Worm (Caenorhabditis elegans): Measurements from ENCODE around the gene toc-1.

toc-1 gene

ce11 chrIII:5234312-5234711, 40.7 kb upstream of the toc-1 start, which contains the start of gene mrps-26:
Gene mrps-26 (plus strand): TSS chrIII:5234612.
- no peak for TF ChIP-seq sma-9 (GFP tag; optimal IDR thresholded peaks at IDR 0.05)
- no peak for TF ChIP-seq sma-9 (tag; optimal IDR thresholded peaks at IDR 0.05)
- TF ChIP-seq lin-11 (tag; optimal IDR thresholded peaks at IDR 0.05) = no peak
- no peak for TF ChIP-seq nhr-77 (tag; optimal IDR thresholded peaks at IDR 0.05)
- no peak for TF ChIP-seq ztf-4 (tag; optimal IDR thresholded peaks at IDR 0.05)
- TF ChIP-seq elt-1 (tag; optimal IDR thresholded peaks at IDR 0.05) = no peak
- no peak for TF ChIP-seq F13H6.1 (tag; optimal IDR thresholded peaks at IDR 0.05)
- TF ChIP-seq egl-27 (tag; optimal IDR thresholded peaks at IDR 0.05) = no peak
- TF ChIP-seq ama-1 (optimal IDR thresholded peaks at IDR 0.05) = no peak
- TF ChIP-seq nhr-6 (tag; optimal IDR thresholded peaks at IDR 0.05) = no peak
- TF ChIP-seq gmeb-1 (tag; optimal IDR thresholded peaks at IDR 0.05) = no peak

ce11 chrIII:5236104-5236503, 38.9 kb upstream of the toc-1 start, which contains the start of gene prx-10:
Gene prx-10 (plus strand): TSS chrIII:5236404.
- TF ChIP-seq fos-1 (tag; optimal IDR thresholded peaks at IDR 0.05) = peak; percentile 13
- TF ChIP-seq blmp-1 (tag; optimal IDR thresholded peaks at IDR 0.05; ENCODE audit: insufficient read depth) = no peak
- no peak for TF ChIP-seq mdl-1 (tag; optimal IDR thresholded peaks at IDR 0.05)
- TF ChIP-seq sem-4 (tag; optimal IDR thresholded peaks at IDR 0.05) = no peak

DNA sequence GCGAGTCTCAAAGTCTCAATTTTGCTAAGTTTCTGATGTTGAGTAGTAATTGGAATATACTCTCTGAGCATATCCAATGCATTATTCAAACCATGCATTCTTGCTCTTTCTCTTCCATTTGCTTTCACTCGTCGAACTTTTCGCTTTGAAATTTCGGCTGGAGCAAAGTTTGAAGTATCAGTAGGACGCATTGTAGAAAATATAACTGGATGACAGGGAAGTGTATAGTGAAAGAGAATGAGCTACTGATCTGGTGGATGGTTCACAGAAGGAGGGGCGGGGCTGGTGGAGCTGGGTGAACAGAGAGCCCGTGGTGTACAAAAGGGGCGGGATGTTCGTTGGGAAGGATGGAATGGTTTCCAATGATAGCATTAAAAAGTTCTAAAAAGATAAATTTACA, 33.2 kb upstream of the toc-1 start:
- no peak for TF ChIP-seq sem-4 (tag; optimal IDR thresholded peaks at IDR 0.05)
- no peak for TF ChIP-seq ceh-82 (tag; optimal IDR thresholded peaks at IDR 0.05)
- no peak for TF ChIP-seq gmeb-1 (tag; optimal IDR thresholded peaks at IDR 0.05)
- no peak for TF ChIP-seq mab-5 (tag; optimal IDR thresholded peaks at IDR 0.05)
- TF ChIP-seq Y55F3AM.14 (GFP tag; optimal IDR thresholded peaks at IDR 0.05) = no peak
- no peak for TF ChIP-seq mdl-1 (tag; optimal IDR thresholded peaks at IDR 0.05)
- no peak for TF ChIP-seq nhr-21 (tag; optimal IDR thresholded peaks at IDR 0.05)
- no peak for TF ChIP-seq elt-3 (tag; optimal IDR thresholded peaks at IDR 0.05)
- no peak for TF ChIP-seq ZK546.5 (tag; optimal IDR thresholded peaks at IDR 0.05)
- no peak for TF ChIP-seq nhr-129 (tag; optimal IDR thresholded peaks at IDR 0.05)

DNA sequence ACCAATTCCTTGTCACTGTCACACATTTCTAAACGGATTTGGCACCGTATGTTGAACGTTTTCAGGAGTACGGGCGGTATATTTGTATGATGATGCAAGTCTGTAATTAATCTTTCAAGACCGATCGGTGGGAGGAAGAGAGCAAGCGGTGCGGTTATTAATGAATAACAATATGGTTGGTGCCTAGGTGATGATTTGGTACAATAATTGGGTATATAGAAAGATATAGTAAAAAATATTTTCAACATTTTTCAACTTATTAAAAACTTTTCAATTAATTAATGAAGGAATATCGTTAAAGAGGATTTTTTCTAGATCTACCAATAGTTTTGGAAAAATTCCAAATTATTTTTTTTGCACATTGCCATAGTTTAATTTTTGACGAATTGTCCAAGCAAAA, 30.5 kb upstream of the toc-1 start, which contains the start of gene cnd-1:
TSS of gene cnd-1 (minus strand) at position 101 of the 400 bp plus-strand sequence.
- TF ChIP-seq mab-5 (tag; optimal IDR thresholded peaks at IDR 0.05) (no peak), F13H6.1 (tag; optimal IDR thresholded peaks at IDR 0.05) (no peak), aly-2 (tag; optimal IDR thresholded peaks at IDR 0.05) (no peak), crh-2 (tag; optimal IDR thresholded peaks at IDR 0.05) (no peak), snpc-4 (tag; optimal IDR thresholded peaks at IDR 0.05) (no peak), elt-3 (tag; optimal IDR thresholded peaks at IDR 0.05) (no peak), egl-27 (tag; optimal IDR thresholded peaks at IDR 0.05) (no peak), ztf-4 (tag; optimal IDR thresholded peaks at IDR 0.05) (no peak), ceh-16 (tag; optimal IDR thresholded peaks at IDR 0.05) (no peak)

DNA sequence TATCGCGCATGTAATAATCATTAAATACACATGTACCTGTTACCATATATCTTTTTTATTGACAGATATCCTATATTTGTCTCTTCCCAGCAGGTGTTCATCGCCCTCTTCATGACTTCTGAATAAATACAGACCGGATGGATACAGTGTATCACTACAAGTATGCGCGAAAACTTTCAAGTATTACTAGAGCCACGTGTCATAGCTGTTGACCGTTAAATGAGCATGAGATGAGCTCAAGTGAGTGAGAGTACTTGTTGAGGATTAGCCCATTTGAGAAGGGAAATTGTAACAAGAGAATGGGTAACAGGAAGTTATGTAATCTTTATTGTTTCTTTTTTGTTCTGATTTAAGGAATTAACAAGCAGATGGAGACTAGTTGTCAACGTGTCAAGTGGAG, 30.0 kb upstream of the toc-1 start:
- TF ChIP-seq crh-2 (tag; optimal IDR thresholded peaks at IDR 0.05) (no peak), lin-11 (tag; optimal IDR thresholded peaks at IDR 0.05) (no peak), mab-5 (tag; optimal IDR thresholded peaks at IDR 0.05) (no peak), zag-1 (tag; optimal IDR thresholded peaks at IDR 0.05) (no peak), R02D3.7 (tag; optimal IDR thresholded peaks at IDR 0.05) (no peak), ZK546.5 (tag; optimal IDR thresholded peaks at IDR 0.05) (no peak), gmeb-1 (tag; optimal IDR thresholded peaks at IDR 0.05) (no peak), elt-3 (tag; optimal IDR thresholded peaks at IDR 0.05) (no peak), sma-3 (GFP tag; optimal IDR thresholded peaks at IDR 0.05) (no peak), ztf-4 (tag; optimal IDR thresholded peaks at IDR 0.05) (no peak), nhr-11 (tag; optimal IDR thresholded peaks at IDR 0.05) (no peak)

ce11 chrIII:5248706-5249105, 26.3 kb upstream of the toc-1 start:
- TF ChIP-seq nhr-21 (tag; optimal IDR thresholded peaks at IDR 0.05) (no peak), C34F6.9 (tag; optimal IDR thresholded peaks at IDR 0.05) (no peak), nhr-11 (tag; optimal IDR thresholded peaks at IDR 0.05) (no peak)

DNA sequence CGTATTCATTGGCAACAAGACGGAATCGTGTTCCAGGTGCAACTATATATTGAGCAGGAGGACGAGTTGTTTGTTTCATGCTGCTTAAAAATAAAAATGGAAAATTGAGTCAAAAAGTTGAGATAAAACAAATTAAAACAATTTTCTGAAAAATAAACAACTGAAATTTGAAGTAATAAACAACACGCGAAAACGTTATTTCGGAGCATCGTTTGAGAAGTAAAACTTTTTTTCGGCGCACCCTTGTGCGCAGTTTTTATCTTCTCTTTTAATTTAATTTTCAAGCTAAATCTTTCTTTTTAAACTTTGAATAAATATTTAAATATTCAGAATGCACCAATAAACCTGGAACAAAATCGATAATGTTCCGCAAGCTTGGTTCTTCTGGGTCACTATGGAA, 20.9 kb upstream of the toc-1 start, which contains the start of the genes sumv-1 and gop-1:
TSS of gene sumv-1 (minus strand) at position 80 of the 400 bp plus-strand sequence.
TSS of gene gop-1 (plus strand) at position 331 of the 400 bp plus-strand sequence.
- TF ChIP-seq mbf-1 (tag; optimal IDR thresholded peaks at IDR 0.05) = no peak
- no peak for TF ChIP-seq ama-1 (optimal IDR thresholded peaks at IDR 0.05)
- no peak for TF ChIP-seq snpc-4 (tag; optimal IDR thresholded peaks at IDR 0.05)
- no peak for TF ChIP-seq peb-1 (tag; optimal IDR thresholded peaks at IDR 0.05)
- no peak for TF ChIP-seq elt-1 (tag; optimal IDR thresholded peaks at IDR 0.05)
- TF ChIP-seq nhr-23 (tag; optimal IDR thresholded peaks at IDR 0.05) = no peak
- no peak for TF ChIP-seq R02D3.7 (tag; optimal IDR thresholded peaks at IDR 0.05)
- TF ChIP-seq C34F6.9 (tag; optimal IDR thresholded peaks at IDR 0.05) = no peak
- TF ChIP-seq aly-2 (tag; optimal IDR thresholded peaks at IDR 0.05) = no peak
- no peak for TF ChIP-seq blmp-1 (tag; optimal IDR thresholded peaks at IDR 0.05; ENCODE audit: insufficient read depth)
- no peak for TF ChIP-seq zag-1 (tag; optimal IDR thresholded peaks at IDR 0.05)
- no peak for TF ChIP-seq skn-1 (tag; optimal IDR thresholded peaks at IDR 0.05)
- no peak for TF ChIP-seq ceh-16 (tag; optimal IDR thresholded peaks at IDR 0.05)
- TF ChIP-seq lin-13 (GFP tag; optimal IDR thresholded peaks at IDR 0.05) = no peak
- TF ChIP-seq lin-11 (tag; optimal IDR thresholded peaks at IDR 0.05) = no peak
- no peak for TF ChIP-seq ceh-82 (tag; optimal IDR thresholded peaks at IDR 0.05)

Data from whole organism, L2 larva.